Fruit fly (Drosophila melanogaster) whole organism, wandering third instar larva: Measurements from ENCODE around the gene CG2991.

ENCODE experiments used
- CrebA ChIP-seq: fragments of 200-800 bp; sonication (Bioruptor generic); optimal IDR thresholded peaks from 2 replicates; lab custom pipeline; 2016; ENCODE audit warnings: missing biosample characterization, mild to moderate bottlenecking, missing genetic modification characterization, borderline replicate concordance
- GATAd ChIP-seq: sonication (Bioruptor generic); optimal IDR thresholded peaks from 2 replicates; lab custom pipeline; 2016; ENCODE audit warnings: missing biosample characterization, missing genetic modification characterization
- lola ChIP-seq: fragments of >200 bp; optimal IDR thresholded peaks from 2 replicates; lab custom pipeline; 2017; ENCODE audit warnings: missing biosample characterization, missing genetic modification characterization
- rgr ChIP-seq: fragments of 200-800 bp; sonication (Bioruptor generic); optimal IDR thresholded peaks from 3 replicates; lab custom pipeline; 2016; ENCODE audit warnings: missing biosample characterization, mild to moderate bottlenecking, missing genetic modification characterization
- sage ChIP-seq: fragments of 200-800 bp; sonication (Bioruptor generic); optimal IDR thresholded peaks from 2 replicates; lab custom pipeline; 2016; ENCODE audit warnings: missing biosample characterization, mild to moderate bottlenecking, missing genetic modification characterization
- usp ChIP-seq: fragments of >200 bp; optimal IDR thresholded peaks from 2 replicates; lab custom pipeline; 2017; ENCODE audit warnings: missing biosample characterization, missing genetic modification characterization

- TF ChIP-seq rgr (GFP tag; lab: Kevin White, UChicago) (no peak), usp (GFP tag; lab: Kevin White, UChicago) (no peak), sage (GFP tag; lab: Kevin White, UChicago) (no peak), CrebA (no peak), GATAd (GFP tag; lab: Kevin White, UChicago) (no peak), lola (no peak)
These were observed 44.5 kb downstream of the CG2991 start for dm6 chr2L:2901445-2901844.
